Worm (Caenorhabditis elegans) whole organism, L4/young adult: ENCODE data around the gene cutl-1.
A peak's percentile ranks its signal among the peaks of the same experiment; 100 is the strongest.

Experiments
- W03F9.2 ChIP-seq: fragments of 150-350 bp; optimal IDR thresholded peaks from 2 replicates; lab custom pipeline; 2014; ENCODE audit warnings: missing biosample characterization, missing genetic modification characterization
- dao-5 ChIP-seq: sonication (generic microtip); optimal IDR thresholded peaks from 2 replicates; lab custom pipeline; 2016; ENCODE audit warnings: missing genotype, missing genetic modification characterization, moderate library complexity, missing compliant biosample characterization
- him-1 ChIP-seq: sonication (generic microtip); optimal IDR thresholded peaks from 2 replicates; lab custom pipeline; 2016; ENCODE audit warnings: missing genotype, missing genetic modification reagents, missing genetic modification characterization, missing compliant biosample characterization

ce11 chrV:13415462-13415861 lies 9.5 kb upstream of the cutl-1 start:
- no peak for TF ChIP-seq him-1
- no peak for TF ChIP-seq W03F9.2
- peak; percentile 33 for TF ChIP-seq dao-5 (tag; lab: Kevin White, UChicago)
